Fruit fly (Drosophila melanogaster) whole organism: Measurements from ENCODE around the gene CG31898.

Source experiments
- CG8478 ChIP-seq: fragments of >200 bp; optimal IDR thresholded peaks from 2 replicates; lab custom pipeline; 2018; ENCODE audit warnings: inconsistent platforms
- Dll ChIP-seq: fragments of >200 bp; optimal IDR thresholded peaks from 2 replicates; lab custom pipeline; 2017
- EcR ChIP-seq, 2 experiments: fragments of >200 bp; optimal IDR thresholded peaks; 2 replicates each; lab custom pipeline; 2017; ENCODE audit warnings: missing biosample characterization in 2 of 2, missing genetic modification characterization in 2 of 2, missing genetic modification reagents in 2 of 2
- pan ChIP-seq: fragments of >200 bp; optimal IDR thresholded peaks from 2 replicates; lab custom pipeline; 2017
- psq ChIP-seq: fragments of >200 bp; optimal IDR thresholded peaks from 2 replicates; lab custom pipeline; 2017
- usp ChIP-seq: fragments of >200 bp; optimal IDR thresholded peaks from 2 replicates; lab custom pipeline; 2017; ENCODE audit warnings: missing biosample characterization, missing genetic modification characterization, mixed read lengths

CG31898 gene

dm6 chr2L:8425212-8425611 is 25.0 kb downstream of the CG31898 start:
- peak in 1 of 2 experiments; percentile 20 for TF ChIP-seq EcR (GFP tag; optimal IDR thresholded peaks at IDR 0.05; lab: Kevin White, UChicago)
- TF ChIP-seq Dll: no peak

DNA sequence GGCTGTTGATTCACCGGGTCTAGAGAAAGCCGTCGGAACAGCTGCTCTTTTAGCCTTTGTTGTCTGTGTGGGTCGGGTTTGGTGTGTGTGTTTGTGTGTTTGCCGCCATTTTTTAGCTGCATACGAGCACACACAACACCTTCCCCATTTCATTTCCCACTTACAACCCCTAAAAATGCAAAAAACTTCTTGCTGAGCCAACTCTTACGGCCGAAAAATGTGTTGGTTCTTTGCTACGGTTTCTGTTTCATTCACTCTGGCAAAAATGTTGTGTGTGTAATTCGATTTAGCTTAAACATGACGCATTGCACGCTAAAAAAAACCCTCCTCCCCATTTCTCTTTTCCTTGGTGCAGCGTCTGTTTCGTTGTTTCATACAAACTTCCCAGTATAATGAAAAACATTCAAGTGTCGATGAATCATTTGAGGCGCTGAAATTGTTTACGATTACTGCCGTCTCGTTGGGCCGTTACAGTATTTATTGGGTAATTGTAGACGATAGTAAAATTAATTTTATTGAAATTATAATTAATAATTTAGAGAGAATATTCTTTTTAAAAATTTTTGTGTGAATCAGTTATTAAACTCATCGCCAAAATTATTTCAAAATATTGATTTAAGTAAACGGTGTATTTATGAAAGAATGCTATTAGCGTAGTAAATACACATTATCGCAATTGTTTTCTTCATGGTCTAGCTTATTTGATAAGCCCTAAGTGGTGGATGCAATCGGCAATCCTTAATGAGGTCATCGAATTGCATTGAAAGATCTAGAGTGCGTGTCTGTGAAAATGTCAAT is 25.9 kb downstream of the CG31898 start:
- no peak for TF ChIP-seq CG8478 (lab: Kevin White, UChicago)
- TF ChIP-seq Dll: no peak
- no peak for TF ChIP-seq pan
- TF ChIP-seq EcR (GFP tag; optimal IDR thresholded peaks at IDR 0.05; lab: Kevin White, UChicago): no peak
- no peak for TF ChIP-seq usp (GFP tag; lab: Kevin White, UChicago)
- no peak for TF ChIP-seq psq (lab: Kevin White, UChicago)

- TF ChIP-seq usp (GFP tag; lab: Kevin White, UChicago) (no peak), psq (lab: Kevin White, UChicago) (no peak)
These were observed 26.6 kb downstream of the CG31898 start for dm6 chr2L:8426801-8427200.

dm6 chr2L:8432130-8432529 is 31.9 kb downstream of the CG31898 start:
- TF ChIP-seq CG8478 (lab: Kevin White, UChicago) (no peak), pan (no peak), usp (GFP tag; lab: Kevin White, UChicago) (no peak), Dll (no peak), EcR (GFP tag; optimal IDR thresholded peaks at IDR 0.05; lab: Kevin White, UChicago) (no peak), psq (lab: Kevin White, UChicago) (no peak)

dm6 chr2L:8433512-8433911 is 33.3 kb downstream of the CG31898 start, which contains the start of gene grk:
Gene grk (minus strand): TSS chr2L:8433598.
- TF ChIP-seq usp (GFP tag; lab: Kevin White, UChicago) (no peak), psq (lab: Kevin White, UChicago) (no peak), Dll (no peak), CG8478 (lab: Kevin White, UChicago) (no peak), EcR (GFP tag; optimal IDR thresholded peaks at IDR 0.05; lab: Kevin White, UChicago) (no peak), pan (no peak)

dm6 chr2L:8437176-8437575 is 37.0 kb downstream of the CG31898 start, which contains the start of the genes D12 and Chrac-14:
Gene D12 (minus strand): TSS chr2L:8437365.
Gene Chrac-14 (plus strand): TSS chr2L:8437405.
- TF ChIP-seq usp (GFP tag; lab: Kevin White, UChicago): no peak
- no peak for TF ChIP-seq EcR (GFP tag; optimal IDR thresholded peaks at IDR 0.05; lab: Kevin White, UChicago)
- no peak for TF ChIP-seq CG8478 (lab: Kevin White, UChicago)
- TF ChIP-seq psq (lab: Kevin White, UChicago): no peak
- TF ChIP-seq pan: no peak
- no peak for TF ChIP-seq Dll

- TF ChIP-seq EcR (GFP tag; optimal IDR thresholded peaks at IDR 0.05; lab: Kevin White, UChicago) (no peak), psq (lab: Kevin White, UChicago) (no peak), usp (GFP tag; lab: Kevin White, UChicago) (no peak), Dll (no peak), pan (no peak), CG8478 (lab: Kevin White, UChicago) (no peak)
These were observed 37.8 kb downstream of the CG31898 start, which contains the start of gene mus201 for dm6 chr2L:8438052-8438451. Gene mus201 (plus strand): TSS chr2L:8438169.

DNA sequence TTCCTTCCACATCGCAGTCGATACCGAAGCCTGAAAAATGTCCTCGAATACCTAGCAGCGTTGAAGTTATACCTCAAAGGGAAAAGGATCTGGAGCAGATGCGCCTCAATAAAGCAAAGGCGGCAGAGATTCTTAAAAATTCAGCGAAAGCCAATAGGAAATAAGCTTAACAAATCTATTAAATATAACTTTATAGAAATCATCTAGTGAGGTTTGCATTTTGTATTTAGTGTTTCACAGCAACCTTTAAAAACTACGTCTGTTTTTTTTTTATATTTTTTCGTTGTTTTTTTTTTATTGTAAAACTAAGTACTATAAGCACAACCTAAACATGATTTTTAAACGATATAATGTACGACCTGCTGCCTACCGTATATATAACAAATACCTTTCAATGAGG is 41.9 kb downstream of the CG31898 start, which contains the start of gene CG31897:
Gene CG31897, plus strand, starts transcription at position 301 of the 400 bp plus-strand sequence.
- TF ChIP-seq pan (no peak), Dll (no peak), EcR (GFP tag; optimal IDR thresholded peaks at IDR 0.05; lab: Kevin White, UChicago) (no peak), psq (lab: Kevin White, UChicago) (no peak), usp (GFP tag; lab: Kevin White, UChicago) (no peak), CG8478 (lab: Kevin White, UChicago) (no peak)

dm6 chr2L:8449358-8449757 is 49.1 kb downstream of the CG31898 start, which contains the start of gene Aasdh:
Gene Aasdh (minus strand): TSS chr2L:8449576.
- no peak for TF ChIP-seq EcR (GFP tag; optimal IDR thresholded peaks at IDR 0.05; lab: Kevin White, UChicago)
- no peak for TF ChIP-seq pan
- no peak for TF ChIP-seq CG8478 (lab: Kevin White, UChicago)
- TF ChIP-seq Dll: no peak
- TF ChIP-seq psq (lab: Kevin White, UChicago): no peak
- TF ChIP-seq usp (GFP tag; lab: Kevin White, UChicago): no peak
